Worm (Caenorhabditis elegans) whole organism, L4/young adult: ENCODE results near the gene F35H10.10.

ENCODE experiments used
- W03F9.2 ChIP-seq: fragments of 150-350 bp; optimal IDR thresholded peaks from 2 replicates; lab custom pipeline; 2014; ENCODE audit warnings: missing biosample characterization, missing genetic modification characterization
- dao-5 ChIP-seq: sonication (generic microtip); optimal IDR thresholded peaks from 2 replicates; lab custom pipeline; 2016; ENCODE audit warnings: missing genotype, missing genetic modification characterization, moderate library complexity, missing compliant biosample characterization
- him-1 ChIP-seq: sonication (generic microtip); optimal IDR thresholded peaks from 2 replicates; lab custom pipeline; 2016; ENCODE audit warnings: missing genotype, missing genetic modification reagents, missing genetic modification characterization, missing compliant biosample characterization

F35H10.10 gene

DNA sequence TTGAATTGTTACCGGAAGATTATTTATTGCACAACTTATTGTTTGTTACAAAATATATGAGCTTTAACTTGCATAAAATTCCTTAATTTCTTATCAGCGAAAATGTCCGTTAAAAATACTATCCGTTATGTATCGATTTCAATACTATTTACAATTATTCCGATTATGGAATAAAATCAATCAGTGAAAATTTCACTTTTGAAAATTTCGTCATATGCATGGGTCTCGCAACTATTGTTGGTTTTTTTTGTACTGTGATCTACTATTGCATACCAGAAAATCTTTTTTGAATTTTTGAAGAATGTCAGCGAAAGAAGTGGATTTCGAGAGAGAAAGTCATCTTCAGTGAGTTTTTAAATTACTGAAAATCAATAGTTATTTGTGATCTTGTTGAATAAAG lies 15.6 kb downstream of the F35H10.10 start, which contains the start of gene nprl-3:
nprl-3 (plus strand) TSS at position 301 of the 400 bp plus-strand sequence.
- TF ChIP-seq W03F9.2 (tag; lab: Kevin White, UChicago) (no peak), him-1 (tag; lab: Kevin White, UChicago) (no peak), dao-5 (tag; lab: Kevin White, UChicago) (no peak)

- TF ChIP-seq W03F9.2 (tag; lab: Kevin White, UChicago) (no peak), him-1 (tag; lab: Kevin White, UChicago) (no peak)
Measured at ce11 chrIV:8294650-8295049, 18.1 kb downstream of the F35H10.10 start, which contains the start of gene tbce-1. Gene tbce-1 (plus strand): TSS chrIV:8294690.

DNA sequence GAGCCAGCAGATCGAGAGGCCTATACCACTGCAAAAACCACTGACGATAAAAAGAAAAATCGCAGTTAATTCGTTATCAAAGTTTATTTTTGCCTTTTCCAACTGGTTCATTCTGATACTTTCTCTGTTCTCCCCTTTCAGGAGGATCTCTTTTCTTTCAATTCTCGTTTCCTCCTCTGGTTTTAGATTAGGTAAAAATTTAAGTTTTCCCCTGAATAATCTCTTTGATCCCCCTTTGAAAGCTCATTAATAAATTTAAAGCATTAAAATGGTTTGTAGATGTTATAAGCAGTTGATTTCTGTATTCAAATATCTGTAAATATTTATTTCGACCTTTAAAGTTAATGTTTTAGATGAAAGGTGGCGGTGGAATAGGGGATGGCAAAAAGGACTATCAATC lies 21.5 kb downstream of the F35H10.10 start, which contains the start of gene K07H8.2:
K07H8.2 (plus strand) TSS at position 301 of the 400 bp plus-strand sequence.
- no peak for TF ChIP-seq dao-5 (tag; lab: Kevin White, UChicago)
- TF ChIP-seq him-1 (tag; lab: Kevin White, UChicago): no peak
- TF ChIP-seq W03F9.2 (tag; lab: Kevin White, UChicago): no peak

- TF ChIP-seq W03F9.2 (tag; lab: Kevin White, UChicago) (peak; percentile 39), dao-5 (tag; lab: Kevin White, UChicago) (no peak)
Measured at ce11 chrIV:8289580-8290323, 23.0 kb downstream of the F35H10.10 start, which contains the start of gene daf-31. Gene daf-31 (plus strand): TSS chrIV:8290273.

ce11 chrIV:8289505-8289579 lies 23.4 kb downstream of the F35H10.10 start, which contains the start of gene nucl-1:
Gene nucl-1 (minus strand): TSS chrIV:8289530.
- TF ChIP-seq W03F9.2 (tag; lab: Kevin White, UChicago) (no peak), dao-5 (tag; lab: Kevin White, UChicago) (no peak), him-1 (tag; lab: Kevin White, UChicago) (no peak)

ce11 chrIV:8289105-8289504 lies 23.6 kb downstream of the F35H10.10 start:
- TF ChIP-seq him-1 (tag; lab: Kevin White, UChicago) (no peak), W03F9.2 (tag; lab: Kevin White, UChicago) (no peak), dao-5 (tag; lab: Kevin White, UChicago) (no peak)

DNA sequence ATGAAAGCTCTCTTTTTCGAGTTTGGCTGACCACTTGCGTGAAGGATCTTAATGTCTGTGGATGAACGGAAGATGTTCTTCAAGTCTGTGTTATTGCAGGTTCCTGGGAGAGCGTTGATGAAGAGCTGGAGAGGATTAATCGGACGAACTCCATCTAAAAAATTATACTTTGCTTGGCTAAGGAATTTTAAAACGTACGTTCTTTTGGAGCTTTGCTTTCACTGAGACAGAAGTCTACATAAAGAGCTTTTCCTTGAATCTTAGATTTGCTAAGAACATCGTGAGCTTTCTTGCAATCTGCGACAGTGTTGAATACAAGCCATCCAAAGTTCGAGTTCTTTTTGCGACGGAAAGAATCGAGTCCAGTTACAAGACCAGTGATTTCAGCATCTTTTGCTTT lies 25.5 kb downstream of the F35H10.10 start:
- TF ChIP-seq dao-5 (tag; lab: Kevin White, UChicago): no peak

ce11 chrIV:8286352-8286751 lies 26.4 kb downstream of the F35H10.10 start, which contains the start of gene K07H8.9:
Gene K07H8.9 (minus strand): TSS chrIV:8286476.
- no peak for TF ChIP-seq dao-5 (tag; lab: Kevin White, UChicago)
- no peak for TF ChIP-seq W03F9.2 (tag; lab: Kevin White, UChicago)
- TF ChIP-seq him-1 (tag; lab: Kevin White, UChicago): no peak

ce11 chrIV:8283214-8283613 lies 29.5 kb downstream of the F35H10.10 start:
- TF ChIP-seq W03F9.2 (tag; lab: Kevin White, UChicago) (no peak), dao-5 (tag; lab: Kevin White, UChicago) (no peak), him-1 (tag; lab: Kevin White, UChicago) (no peak)

ce11 chrIV:8276609-8277008 lies 36.1 kb downstream of the F35H10.10 start, which contains the start of gene K07H8.12:
Gene K07H8.12 (minus strand): TSS chrIV:8276709.
- TF ChIP-seq him-1 (tag; lab: Kevin White, UChicago): no peak
- no peak for TF ChIP-seq dao-5 (tag; lab: Kevin White, UChicago)
- no peak for TF ChIP-seq W03F9.2 (tag; lab: Kevin White, UChicago)

- no peak for TF ChIP-seq dao-5 (tag; lab: Kevin White, UChicago)
- TF ChIP-seq W03F9.2 (tag; lab: Kevin White, UChicago): no peak
- no peak for TF ChIP-seq him-1 (tag; lab: Kevin White, UChicago)
Measured at ce11 chrIV:8275232-8275631, 37.5 kb downstream of the F35H10.10 start, which contains the start of gene K07H8.11. Gene K07H8.11 (minus strand): TSS chrIV:8275332.

DNA sequence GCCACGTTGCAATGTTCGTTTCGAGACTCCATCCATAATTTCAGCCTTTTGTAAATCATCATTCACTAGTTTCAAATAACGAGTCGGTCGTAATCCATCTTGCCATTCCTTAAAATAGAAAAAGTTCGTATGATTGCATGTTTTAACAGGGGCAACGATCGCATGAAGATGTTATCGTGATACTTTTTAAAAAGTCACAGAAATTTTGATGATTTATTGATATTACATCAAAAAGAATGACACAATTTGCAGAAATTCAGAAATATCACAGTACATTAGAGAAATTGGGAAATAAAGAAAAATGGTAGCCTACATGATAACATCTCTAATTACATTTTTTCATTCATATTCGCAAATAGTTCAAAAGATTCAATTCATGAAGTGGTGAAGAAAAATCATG lies 39.4 kb downstream of the F35H10.10 start:
- TF ChIP-seq dao-5 (tag; lab: Kevin White, UChicago) (no peak), him-1 (tag; lab: Kevin White, UChicago) (no peak), W03F9.2 (tag; lab: Kevin White, UChicago) (no peak)

ce11 chrIV:8268024-8268423 lies 44.7 kb downstream of the F35H10.10 start, which contains the start of the genes K07H8.5 and K07H8.8:
Gene K07H8.5 (plus strand): TSS chrIV:8268324.
Gene K07H8.8 (minus strand): TSS chrIV:8268412.
- TF ChIP-seq him-1 (tag; lab: Kevin White, UChicago): no peak
- no peak for TF ChIP-seq W03F9.2 (tag; lab: Kevin White, UChicago)
- no peak for TF ChIP-seq dao-5 (tag; lab: Kevin White, UChicago)
